Worm (Caenorhabditis elegans) whole organism, L4 larva: ENCODE data around the gene ZK813.1.
A peak's percentile ranks its signal among the peaks of the same experiment; 100 is the strongest.

Experiments
- aha-1 ChIP-seq: fragments of 150-350 bp; peaks from one replicate; lab custom pipeline; 2014; ENCODE audit warnings: missing biosample characterization, missing genetic modification characterization
- attf-4 ChIP-seq: sonication (generic microtip); optimal IDR thresholded peaks from 3 replicates; lab custom pipeline; 2017; ENCODE audit warnings: missing biosample characterization, missing genetic modification characterization
- ctbp-1 ChIP-seq: fragments of 200-800 bp; sonication (Bioruptor generic); IDR thresholded peaks from 2 replicates; pipeline ENCODE4 v1.3.6; 2022; ENCODE audit warnings: missing genetic modification reagents, missing genetic modification characterization, missing compliant biosample characterization
- daf-16 ChIP-seq, 3 experiments: sonication (generic microtip); optimal IDR thresholded peaks; 2 replicates each; lab custom pipeline; 2016 to 2017; ENCODE audit warnings: missing genetic modification characterization in 3 of 3, missing genetic modification reagents in 3 of 3, mild to moderate bottlenecking in 2 of 3, missing compliant biosample characterization in 2 of 3, missing biosample characterization in 1 of 3, moderate library complexity in 1 of 3
- duxl-1 ChIP-seq: sonication (generic microtip); optimal IDR thresholded peaks from 2 replicates; lab custom pipeline; 2016; ENCODE audit warnings: mild to moderate bottlenecking, missing genetic modification characterization, moderate library complexity, missing compliant biosample characterization; ENCODE audit not compliant: poor library complexity
- fkh-10 ChIP-seq: fragments of 150-350 bp; optimal IDR thresholded peaks from 2 replicates; lab custom pipeline; 2014; ENCODE audit warnings: missing biosample characterization, missing genetic modification reagents, missing genetic modification characterization
- hlh-11 ChIP-seq: fragments of 200-800 bp; sonication (Bioruptor generic); optimal IDR thresholded peaks from 2 replicates; lab custom pipeline; 2018; ENCODE audit warnings: mild to moderate bottlenecking, missing genetic modification characterization, missing compliant biosample characterization
- hmg-1.1 ChIP-seq: fragments of 200-800 bp; sonication (Bioruptor generic); IDR thresholded peaks from 2 replicates; pipeline ENCODE4 v1.3.6; 2022; ENCODE audit warnings: missing genetic modification reagents, missing genetic modification characterization, missing compliant biosample characterization
- jun-1 ChIP-seq: fragments of 150-350 bp; optimal IDR thresholded peaks from 2 replicates; lab custom pipeline; 2014; ENCODE audit warnings: missing biosample characterization, missing genetic modification reagents, missing genetic modification characterization
- lim-7 ChIP-seq: fragments of 200-800 bp; sonication (Bioruptor generic); IDR thresholded peaks from 2 replicates; pipeline ENCODE4 v1.3.6; 2022; ENCODE audit warnings: missing genetic modification characterization, missing compliant biosample characterization
- mdt-29 ChIP-seq: fragments of 200-800 bp; sonication (Bioruptor generic); IDR thresholded peaks from 2 replicates; pipeline ENCODE4 v1.3.6; 2022; ENCODE audit warnings: missing genetic modification reagents, missing genetic modification characterization, missing compliant biosample characterization
- mxl-2 ChIP-seq: fragments of 200-800 bp; sonication (Bioruptor generic); conservative IDR thresholded peaks from 2 replicates; pipeline ENCODE4 v1.3.6; 2022; ENCODE audit warnings: missing genetic modification reagents, missing genetic modification characterization, missing compliant biosample characterization
- mxl-3 ChIP-seq: fragments of 200-800 bp; sonication (Bioruptor generic); optimal IDR thresholded peaks from 2 replicates; lab custom pipeline; 2018; ENCODE audit warnings: mild to moderate bottlenecking, missing genetic modification characterization, missing compliant biosample characterization
- nhr-28 ChIP-seq: fragments of 150-350 bp; optimal IDR thresholded peaks from 2 replicates; lab custom pipeline; 2014; ENCODE audit warnings: missing biosample characterization, missing genetic modification characterization
- nhr-76 ChIP-seq: fragments of 150-350 bp; optimal IDR thresholded peaks from 2 replicates; lab custom pipeline; 2014; ENCODE audit warnings: missing biosample characterization, missing genetic modification characterization
- saeg-2 ChIP-seq: fragments of 200-800 bp; sonication (Bioruptor generic); IDR thresholded peaks from 2 replicates; pipeline ENCODE4 v1.3.6; 2022; ENCODE audit warnings: missing genetic modification reagents, missing genetic modification characterization, missing compliant biosample characterization
- unc-39 ChIP-seq: sonication (generic microtip); optimal IDR thresholded peaks from 2 replicates; lab custom pipeline; 2017; ENCODE audit warnings: missing biosample characterization, missing genetic modification characterization
- unc-62 ChIP-seq, 3 experiments: fragments of 150-350 bp in 1 of 3; sonication (generic microtip); optimal IDR thresholded peaks in 2 of 3; peaks in 1 of 3; 1 replicate in 1 of 3; 2 replicates in 2 of 3; lab custom pipeline; 2014 to 2017; ENCODE audit warnings: missing biosample characterization in 3 of 3, missing genetic modification characterization in 3 of 3, missing genetic modification reagents in 3 of 3, missing genotype in 1 of 3
- ztf-7 ChIP-seq: fragments of 150-350 bp; optimal IDR thresholded peaks from 2 replicates; lab custom pipeline; 2014; ENCODE audit warnings: missing biosample characterization, missing genetic modification characterization

Gene ZK813.1

DNA sequence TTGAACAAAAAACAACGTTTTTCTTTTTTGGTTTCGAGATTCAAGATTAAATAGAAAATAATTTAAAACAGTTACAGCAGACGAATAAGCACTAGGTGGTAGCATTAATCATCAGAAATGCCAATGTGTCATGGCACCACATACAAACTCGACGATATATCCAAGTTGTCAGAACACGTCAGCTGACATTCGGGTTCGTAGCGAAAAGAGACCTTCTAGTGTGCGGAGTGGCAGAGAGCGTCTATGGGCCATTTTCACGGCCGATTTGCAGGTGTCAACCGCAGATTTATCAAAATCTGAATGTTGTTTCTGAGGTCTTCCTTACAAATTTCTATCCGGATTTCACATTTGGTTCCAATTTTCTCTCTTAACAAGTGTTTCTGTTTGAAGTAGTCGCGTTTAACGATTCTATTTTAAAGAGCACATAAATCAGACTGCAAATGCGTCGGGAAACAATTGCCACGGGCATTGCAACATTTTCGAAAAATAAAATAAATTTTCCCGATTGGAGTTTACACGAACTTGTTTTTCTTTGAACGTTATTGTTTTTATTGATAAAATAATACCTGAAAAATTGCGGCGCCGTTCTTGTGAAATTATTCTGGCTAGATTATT, 42.1 kb downstream of the ZK813.1 start:
- TF ChIP-seq unc-62 (GFP tag; optimal IDR thresholded peaks at IDR 0.05 in 1 of 2; lab: Kevin White, UChicago), result peak in 1 of 2 experiments; percentile 74
- TF ChIP-seq unc-62 (tag; optimal IDR thresholded peaks at IDR 0.05; lab: Kevin White, UChicago), result no peak
- no peak for TF ChIP-seq ztf-7 (tag; lab: Kevin White, UChicago)

DNA sequence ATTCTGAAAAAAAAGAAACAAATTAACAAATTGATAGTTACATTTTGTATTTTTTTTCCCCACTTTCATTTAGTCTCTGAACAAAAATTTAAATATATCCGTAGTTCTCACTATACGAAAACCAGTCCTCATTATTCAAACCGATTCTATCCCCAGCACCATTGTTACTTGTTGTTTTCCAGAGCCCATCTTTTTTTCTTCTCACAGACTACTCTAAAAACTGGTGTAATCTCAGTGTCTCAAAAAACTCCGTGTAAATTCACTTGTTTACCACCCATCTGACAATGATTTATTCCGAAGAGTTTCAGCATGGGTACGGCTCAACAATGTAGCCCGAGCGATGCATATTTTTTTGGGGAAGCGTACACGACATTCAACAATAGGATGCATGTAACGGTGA, 42.9 kb downstream of the ZK813.1 start, which contains the start of gene C12D12.3:
C12D12.3 (plus strand) TSS at position 301 of the 400 bp plus-strand sequence.
- TF ChIP-seq unc-62 (GFP tag; optimal IDR thresholded peaks at IDR 0.05 in 1 of 2; lab: Kevin White, UChicago) (peak in 1 of 2 experiments; percentile 58), unc-62 (tag; optimal IDR thresholded peaks at IDR 0.05; lab: Kevin White, UChicago) (no peak), hmg-1.1 (GFP tag; lab: Robert Waterston, UW) (no peak), attf-4 (no peak)
- TF ChIP-seq, all 104 proteins: peak for 1

DNA sequence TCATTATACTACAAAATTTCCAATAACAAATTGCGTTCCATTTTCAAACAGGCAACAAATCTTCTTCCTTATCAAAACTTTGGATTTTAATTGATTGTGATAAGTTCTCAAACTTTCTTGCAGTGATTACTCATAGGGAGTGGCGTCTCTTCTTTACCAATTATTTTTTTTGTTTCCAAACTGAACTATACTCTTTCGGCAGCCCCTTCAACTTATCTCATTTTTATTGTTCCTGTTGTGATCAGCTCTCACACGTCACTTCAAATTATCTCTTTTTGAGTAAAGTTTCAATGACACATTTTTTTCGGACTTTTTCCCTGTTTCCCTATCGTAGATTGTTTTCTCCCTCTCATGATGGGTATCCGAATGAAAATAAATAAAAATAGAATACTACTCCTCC, 46.3 kb downstream of the ZK813.1 start:
- no peak for TF ChIP-seq ctbp-1
- no peak for TF ChIP-seq mxl-2 (GFP tag; lab: Robert Waterston, UW)
- peak in 1 of 2 experiments; percentile 91 for TF ChIP-seq unc-62 (GFP tag; optimal IDR thresholded peaks at IDR 0.05 in 1 of 2; lab: Kevin White, UChicago)
- no peak for TF ChIP-seq unc-62 (tag; optimal IDR thresholded peaks at IDR 0.05; lab: Kevin White, UChicago)

DNA sequence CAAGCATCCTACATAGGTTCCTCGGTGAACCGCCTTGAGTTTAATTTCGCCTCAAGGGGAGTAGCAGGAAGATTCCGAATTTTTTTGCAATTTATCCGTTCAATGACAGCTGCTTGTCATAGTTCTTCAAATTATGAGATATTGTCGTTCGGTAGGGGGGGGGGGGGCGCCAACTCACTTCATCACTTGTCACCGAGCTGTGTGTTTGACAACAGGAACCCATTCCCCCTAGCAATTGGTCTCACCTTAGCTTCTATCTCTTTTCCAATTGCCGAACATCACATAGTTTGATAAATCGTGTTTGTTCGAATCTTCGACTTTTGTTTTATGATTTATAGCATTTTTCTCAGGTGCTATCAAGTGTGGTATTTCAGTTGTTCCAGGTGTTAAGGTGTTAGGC, 48.5 kb downstream of the ZK813.1 start:
- TF ChIP-seq unc-39 (tag; lab: Kevin White, UChicago), result no peak
- TF ChIP-seq hlh-11 (tag; lab: Kevin White, UChicago), result peak; percentile 52
- peak in 1 of 2 experiments; percentile 91 for TF ChIP-seq unc-62 (GFP tag; optimal IDR thresholded peaks at IDR 0.05 in 1 of 2; lab: Kevin White, UChicago)
- TF ChIP-seq unc-62 (tag; optimal IDR thresholded peaks at IDR 0.05; lab: Kevin White, UChicago), result no peak
- TF ChIP-seq daf-16 (GFP tag; optimal IDR thresholded peaks at IDR 0.05; lab: Kevin White, UChicago), result peak in 1 of 2 experiments; percentile 67
- TF ChIP-seq daf-16 (tag; optimal IDR thresholded peaks at IDR 0.05; lab: Kevin White, UChicago), result no peak
- TF ChIP-seq saeg-2, result no peak

DNA sequence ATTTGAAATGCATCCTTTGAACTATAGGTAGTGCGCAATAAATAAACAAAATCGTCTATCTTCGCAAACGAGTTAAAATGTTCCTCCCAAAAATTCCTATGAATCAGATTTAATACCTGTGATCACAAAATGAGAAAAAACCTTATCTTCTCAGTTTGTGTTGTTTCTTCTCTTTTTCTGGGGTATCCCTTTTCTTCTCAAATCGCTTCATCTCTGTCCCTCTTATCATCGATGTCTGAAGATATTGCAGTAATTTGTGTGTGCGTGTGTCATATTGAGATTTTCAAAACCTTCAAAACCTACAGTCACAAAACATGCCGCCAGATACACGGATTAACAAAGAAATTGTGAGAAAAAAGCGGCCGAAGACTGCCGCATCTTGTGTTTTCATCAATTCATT, 49.7 kb downstream of the ZK813.1 start, which contains the start of gene glt-1:
glt-1 (plus strand) TSS at position 251 of the 400 bp plus-strand sequence.
- no peak for TF ChIP-seq nhr-76
- peak; percentile 78 for TF ChIP-seq aha-1 (tag; lab: Kevin White, UChicago)
- TF ChIP-seq ztf-7 (tag; lab: Kevin White, UChicago), result no peak
- no peak for TF ChIP-seq lim-7 (GFP tag; lab: Robert Waterston, UW)
- no peak for TF ChIP-seq duxl-1 (tag; lab: Kevin White, UChicago)
- peak; percentile 41 for TF ChIP-seq nhr-28 (tag; lab: Kevin White, UChicago)
- TF ChIP-seq jun-1 (tag; lab: Kevin White, UChicago), result no peak
- no peak for TF ChIP-seq mdt-29 (GFP tag; lab: Robert Waterston, UW)
- TF ChIP-seq mxl-3, result peak; percentile 2
- no peak for TF ChIP-seq fkh-10 (GFP tag; lab: Kevin White, UChicago)
